Worm (Caenorhabditis elegans): ENCODE measurements around the gene sri-63.

ce11 chrII:3310957-3311657, 23.9 kb downstream of the sri-63 start:
- TF ChIP-seq nhr-237 (tag; optimal IDR thresholded peaks at IDR 0.05) = no peak
- no peak for TF ChIP-seq ceh-82 (tag; optimal IDR thresholded peaks at IDR 0.05)
- TF ChIP-seq snpc-4 (tag; optimal IDR thresholded peaks at IDR 0.05) = no peak
- no peak for TF ChIP-seq lin-15B (tag; optimal IDR thresholded peaks at IDR 0.05)
- no peak for TF ChIP-seq ama-1 (optimal IDR thresholded peaks at IDR 0.05)
- TF ChIP-seq ceh-62 (tag; optimal IDR thresholded peaks at IDR 0.05) = no peak
- TF ChIP-seq madf-5 (GFP tag; IDR thresholded peaks at IDR 0.05) = no peak
- no peak for TF ChIP-seq saeg-2 (GFP tag; IDR thresholded peaks at IDR 0.05)
- no peak for TF ChIP-seq ztf-11 (tag; optimal IDR thresholded peaks at IDR 0.05)
- no peak for TF ChIP-seq R02D3.7 (tag; optimal IDR thresholded peaks at IDR 0.05)
- TF ChIP-seq pqm-1 (tag; optimal IDR thresholded peaks at IDR 0.05) = peak; percentile 56

Measured in whole organism, L4 larva.